Worm (Caenorhabditis elegans) whole organism, young adult: ENCODE data around the gene pifk-1.

Source experiments
- B0019.2 ChIP-seq: fragments of 200-800 bp; sonication (Bioruptor generic); conservative IDR thresholded peaks from 2 replicates; pipeline ENCODE4 v1.3.6; 2022; ENCODE audit warnings: missing genetic modification reagents, missing genetic modification characterization, missing compliant biosample characterization
- B0035.1 ChIP-seq: sonication (generic microtip); optimal IDR thresholded peaks from 2 replicates; lab custom pipeline; 2016; ENCODE audit warnings: missing genetic modification characterization, mild to moderate bottlenecking, missing compliant biosample characterization, missing genotype, missing genetic modification reagents
- F10E7.11 ChIP-seq: sonication (generic microtip); optimal IDR thresholded peaks from 2 replicates; lab custom pipeline; 2017; ENCODE audit warnings: mild to moderate bottlenecking, missing genetic modification characterization, moderate library complexity, missing compliant biosample characterization
- F23B12.7 ChIP-seq: sonication (generic microtip); optimal IDR thresholded peaks from 2 replicates; lab custom pipeline; 2017; ENCODE audit warnings: missing genetic modification characterization, mild to moderate bottlenecking, missing compliant biosample characterization, antibody characterized with exemption, moderate library complexity; ENCODE audit not compliant: insufficient read depth
- F39B2.1 ChIP-seq: fragments of 200-800 bp; sonication (Bioruptor generic); IDR thresholded peaks from 2 replicates; pipeline ENCODE4 v1.3.6; 2022; ENCODE audit warnings: missing genetic modification reagents, missing genetic modification characterization, missing compliant biosample characterization
- F49E8.2 ChIP-seq: sonication (generic microtip); optimal IDR thresholded peaks from 3 replicates; lab custom pipeline; 2017; ENCODE audit warnings: missing genetic modification characterization, mild to moderate bottlenecking, missing compliant biosample characterization, antibody characterized with exemption, moderate library complexity; ENCODE audit not compliant: insufficient read depth
- F57A8.1 ChIP-seq: fragments of 200-800 bp; sonication (Bioruptor generic); optimal IDR thresholded peaks from 2 replicates; lab custom pipeline; 2018; ENCODE audit warnings: mild to moderate bottlenecking, missing genetic modification characterization, moderate library complexity, missing compliant biosample characterization
- K12H6.12 ChIP-seq: fragments of 200-800 bp; sonication (Bioruptor generic); optimal IDR thresholded peaks from 2 replicates; lab custom pipeline; 2018; ENCODE audit warnings: mild to moderate bottlenecking, missing genetic modification characterization, missing compliant biosample characterization
- T07F8.4 ChIP-seq: sonication (generic microtip); optimal IDR thresholded peaks from 2 replicates; lab custom pipeline; 2016; ENCODE audit warnings: mild to moderate bottlenecking, missing genetic modification characterization, moderate library complexity, missing compliant biosample characterization
- Y95B8A.8 ChIP-seq: fragments of 200-800 bp; sonication (Bioruptor generic); IDR thresholded peaks from 2 replicates; pipeline ENCODE4 v1.3.6; 2022; ENCODE audit warnings: missing genetic modification reagents, missing genetic modification characterization, missing compliant biosample characterization
- ZK185.1 ChIP-seq: sonication (generic microtip); optimal IDR thresholded peaks from 2 replicates; lab custom pipeline; 2016; ENCODE audit warnings: mild to moderate bottlenecking, missing genetic modification characterization, missing compliant biosample characterization; ENCODE audit not compliant: poor library complexity, severe bottlenecking
- akir-1 ChIP-seq: fragments of 200-800 bp; sonication (Bioruptor generic); optimal IDR thresholded peaks from 2 replicates; lab custom pipeline; 2018; ENCODE audit warnings: mild to moderate bottlenecking, missing genetic modification characterization, moderate library complexity, missing compliant biosample characterization
- atf-7 ChIP-seq: sonication (generic microtip); optimal IDR thresholded peaks from 2 replicates; lab custom pipeline; 2017; ENCODE audit warnings: mild to moderate bottlenecking, missing genetic modification characterization, missing compliant biosample characterization
- attf-6 ChIP-seq: fragments of 200-800 bp; sonication (Bioruptor generic); IDR thresholded peaks from 2 replicates; pipeline ENCODE4 v1.3.6; 2022; ENCODE audit warnings: missing genetic modification reagents, missing genetic modification characterization, missing compliant biosample characterization
- bed-2 ChIP-seq: fragments of 200-800 bp; sonication (Bioruptor generic); IDR thresholded peaks from 2 replicates; pipeline ENCODE4 v1.3.6; 2022; ENCODE audit warnings: missing genetic modification reagents, missing genetic modification characterization, missing compliant biosample characterization
- cebp-1 ChIP-seq, 2 experiments: fragments of 200-800 bp in 1 of 2; sonication (Bioruptor generic) in 1 of 2; sonication (generic microtip) in 1 of 2; IDR thresholded peaks in 1 of 2; optimal IDR thresholded peaks in 1 of 2; 2 replicates each; pipeline versions ENCODE4 v1.3.6 to Lab custom; 2017 to 2022; ENCODE audit warnings: missing compliant biosample characterization in 2 of 2, missing genetic modification characterization in 2 of 2, mild to moderate bottlenecking in 1 of 2, missing genetic modification reagents in 1 of 2, moderate library complexity in 1 of 2
- ceh-27 ChIP-seq: fragments of 200-800 bp; sonication (Bioruptor generic); optimal IDR thresholded peaks from 2 replicates; lab custom pipeline; 2018; ENCODE audit warnings: mild to moderate bottlenecking, missing genetic modification characterization, moderate library complexity, missing compliant biosample characterization
- ceh-40 ChIP-seq: fragments of 200-800 bp; sonication (Bioruptor generic); IDR thresholded peaks from 2 replicates; pipeline ENCODE4 v1.3.6; 2022; ENCODE audit warnings: missing genetic modification characterization, missing compliant biosample characterization
- ceh-91 ChIP-seq: fragments of 200-800 bp; sonication (Bioruptor generic); IDR thresholded peaks from 2 replicates; pipeline ENCODE4 v1.3.6; 2022; ENCODE audit warnings: missing genetic modification reagents, missing genetic modification characterization, missing compliant biosample characterization
- chd-7 ChIP-seq: sonication (generic microtip); optimal IDR thresholded peaks from 2 replicates; lab custom pipeline; 2016; ENCODE audit warnings: mild to moderate bottlenecking, missing genetic modification characterization, moderate library complexity, missing compliant biosample characterization
- dox-1 ChIP-seq: fragments of 200-800 bp; sonication (Bioruptor generic); IDR thresholded peaks from 2 replicates; pipeline ENCODE4 v1.3.6; 2022; ENCODE audit warnings: missing genetic modification reagents, missing genetic modification characterization, missing compliant biosample characterization
- efl-1 ChIP-seq: fragments of 150-350 bp; optimal IDR thresholded peaks from 2 replicates; lab custom pipeline; 2014; ENCODE audit warnings: missing biosample characterization, missing genetic modification reagents, missing genetic modification characterization
- egrh-3 ChIP-seq: fragments of 200-800 bp; sonication (Bioruptor generic); IDR thresholded peaks from 2 replicates; pipeline ENCODE4 v1.3.6; 2022; ENCODE audit warnings: missing genetic modification reagents, missing genetic modification characterization, missing compliant biosample characterization
- ekl-4 ChIP-seq: fragments of 200-800 bp; sonication (Bioruptor generic); IDR thresholded peaks from 2 replicates; pipeline ENCODE4 v1.3.6; 2022; ENCODE audit warnings: missing genetic modification reagents, missing genetic modification characterization, missing compliant biosample characterization
- gei-17 ChIP-seq: fragments of 200-800 bp; sonication (Bioruptor generic); optimal IDR thresholded peaks from 2 replicates; lab custom pipeline; 2018; ENCODE audit warnings: mild to moderate bottlenecking, missing genetic modification characterization, missing compliant biosample characterization
- hlh-26 ChIP-seq: fragments of 200-800 bp; sonication (Bioruptor generic); conservative IDR thresholded peaks from 2 replicates; pipeline ENCODE4 v1.3.6; 2022; ENCODE audit warnings: missing genetic modification reagents, missing genetic modification characterization, missing compliant biosample characterization
- hsf-1 ChIP-seq: fragments of 200-800 bp; sonication (Bioruptor generic); IDR thresholded peaks from 2 replicates; pipeline ENCODE4 v1.3.6; 2022; ENCODE audit warnings: missing genetic modification reagents, missing genetic modification characterization, missing compliant biosample characterization
- let-607 ChIP-seq, 2 experiments: fragments of 200-800 bp in 1 of 2; sonication (Bioruptor generic) in 1 of 2; sonication (generic microtip) in 1 of 2; optimal IDR thresholded peaks; 2 replicates each; lab custom pipeline; 2016 to 2018; ENCODE audit warnings: mild to moderate bottlenecking in 2 of 2, missing compliant biosample characterization in 2 of 2, missing genetic modification characterization in 2 of 2, moderate library complexity in 2 of 2, missing genotype in 1 of 2
- lin-26 ChIP-seq: fragments of 200-800 bp; sonication (Bioruptor generic); IDR thresholded peaks from 2 replicates; pipeline ENCODE4 v1.3.6; 2022; ENCODE audit warnings: missing genetic modification reagents, missing genetic modification characterization, missing compliant biosample characterization
- lin-35 ChIP-seq, 3 experiments: fragments of 150-350 bp in 2 of 3; sonication (generic microtip) in 1 of 3; optimal IDR thresholded peaks; 2 replicates each; lab custom pipeline; 2014 to 2018; ENCODE audit warnings: missing biosample characterization in 3 of 3, missing genetic modification characterization in 3 of 3, missing genetic modification reagents in 3 of 3
- lin-40 ChIP-seq: sonication (generic microtip); optimal IDR thresholded peaks from 2 replicates; lab custom pipeline; 2016; ENCODE audit warnings: missing genetic modification characterization, mild to moderate bottlenecking, missing compliant biosample characterization, missing genotype, missing genetic modification reagents
- lin-54 ChIP-seq: fragments of 200-800 bp; sonication (Bioruptor generic); optimal IDR thresholded peaks from 2 replicates; lab custom pipeline; 2018; ENCODE audit warnings: mild to moderate bottlenecking, missing genetic modification characterization, missing compliant biosample characterization
- lsy-27 ChIP-seq: sonication (generic microtip); optimal IDR thresholded peaks from 2 replicates; lab custom pipeline; 2017; ENCODE audit warnings: missing genetic modification characterization, mild to moderate bottlenecking, missing compliant biosample characterization, antibody characterized with exemption, missing genotype, borderline replicate concordance; ENCODE audit not compliant: insufficient read depth
- madf-3 ChIP-seq: fragments of 200-800 bp; sonication (Bioruptor generic); IDR thresholded peaks from 2 replicates; pipeline ENCODE4 v1.3.6; 2022; ENCODE audit warnings: missing genetic modification reagents, missing genetic modification characterization, missing compliant biosample characterization
- mxl-1 ChIP-seq: sonication (generic microtip); optimal IDR thresholded peaks from 2 replicates; lab custom pipeline; 2016; ENCODE audit warnings: missing genetic modification characterization, missing compliant biosample characterization
- nfya-2 ChIP-seq: fragments of 200-800 bp; sonication (Bioruptor generic); IDR thresholded peaks from 2 replicates; pipeline ENCODE4 v1.3.6; 2022; ENCODE audit warnings: missing genetic modification reagents, missing genetic modification characterization, missing compliant biosample characterization
- nfyb-1 ChIP-seq: fragments of 200-800 bp; sonication (Bioruptor generic); IDR thresholded peaks from 2 replicates; pipeline ENCODE4 v1.3.6; 2022; ENCODE audit warnings: missing genetic modification reagents, missing genetic modification characterization, missing compliant biosample characterization
- nhr-80 ChIP-seq: sonication (generic microtip); optimal IDR thresholded peaks from 2 replicates; lab custom pipeline; 2016; ENCODE audit warnings: missing genetic modification characterization, missing compliant biosample characterization
- nhr-90 ChIP-seq: sonication (generic microtip); optimal IDR thresholded peaks from 2 replicates; lab custom pipeline; 2016; ENCODE audit warnings: missing genotype, mild to moderate bottlenecking, missing genetic modification characterization, missing compliant biosample characterization
- pha-4 ChIP-seq: fragments of 150-350 bp; sonication (generic microtip); optimal IDR thresholded peaks from 2 replicates; lab custom pipeline; 2014; ENCODE audit warnings: missing biosample characterization, missing genetic modification reagents, missing genetic modification characterization
- rcor-1 ChIP-seq: fragments of 200-800 bp; sonication (Bioruptor generic); IDR thresholded peaks from 2 replicates; pipeline ENCODE4 v1.3.6; 2022; ENCODE audit warnings: missing genetic modification reagents, missing genetic modification characterization, missing compliant biosample characterization
- tbp1 ChIP-seq: fragments of 200-800 bp; sonication (Bioruptor generic); optimal IDR thresholded peaks from 2 replicates; lab custom pipeline; 2018; ENCODE audit warnings: mild to moderate bottlenecking, missing genetic modification characterization, missing compliant biosample characterization
- tlf-1 ChIP-seq: fragments of 200-800 bp; sonication (Bioruptor generic); optimal IDR thresholded peaks from 2 replicates; lab custom pipeline; 2018; ENCODE audit warnings: mild to moderate bottlenecking, missing genetic modification characterization, missing compliant biosample characterization
- zfh-2 ChIP-seq: fragments of 200-800 bp; sonication (Bioruptor generic); conservative IDR thresholded peaks from 2 replicates; pipeline ENCODE4 v1.3.6; 2022; ENCODE audit warnings: missing genetic modification reagents, missing genetic modification characterization, missing compliant biosample characterization
- ztf-28 ChIP-seq: fragments of 200-800 bp; sonication (Bioruptor generic); IDR thresholded peaks from 2 replicates; pipeline ENCODE4 v1.3.6; 2022; ENCODE audit warnings: missing genetic modification reagents, missing genetic modification characterization, missing compliant biosample characterization
- ztf-3 ChIP-seq: fragments of 200-800 bp; sonication (Bioruptor generic); optimal IDR thresholded peaks from 2 replicates; lab custom pipeline; 2018; ENCODE audit warnings: mild to moderate bottlenecking, missing genetic modification characterization, missing compliant biosample characterization
- ztf-6 ChIP-seq: fragments of 200-800 bp; sonication (Bioruptor generic); IDR thresholded peaks from 2 replicates; pipeline ENCODE4 v1.3.6; 2022; ENCODE audit warnings: missing genetic modification reagents, missing genetic modification characterization, missing compliant biosample characterization

Gene pifk-1

ce11 chrX:949466-949865, 25.2 kb upstream of the pifk-1 start (continued):
- TF ChIP-seq ceh-27 (peak; percentile 90), F10E7.11 (tag; lab: Kevin White, UChicago) (no peak), hsf-1 (GFP tag; lab: Robert Waterston, UW) (0 out of 2 replicates have a peak, but pooled peaks have one; percentile 42), chd-7 (tag; lab: Kevin White, UChicago) (peak; percentile 59), ztf-6 (GFP tag; lab: Robert Waterston, UW) (0 out of 2 replicates have a peak, but pooled peaks have one; percentile 41), efl-1 (peak; percentile 17), ekl-4 (0 out of 2 replicates have a peak, but pooled peaks have one; percentile 54), akir-1 (GFP tag; lab: Kevin White, UChicago) (peak; percentile 53), let-607 (tag; optimal IDR thresholded peaks at IDR 0.05; lab: Kevin White, UChicago) (peak in 1 of 2 experiments; percentile 28), lsy-27 (tag; lab: Kevin White, UChicago) (no peak), F49E8.2 (tag; lab: Kevin White, UChicago) (no peak), egrh-3 (GFP tag; lab: Robert Waterston, UW) (peak; percentile 62), zfh-2 (GFP tag; lab: Robert Waterston, UW) (peak; percentile 97), ZK185.1 (tag; lab: Kevin White, UChicago) (peak; percentile 37), mxl-1 (tag; lab: Kevin White, UChicago) (no peak), tbp1 (GFP tag; lab: Kevin White, UChicago) (peak; percentile 32), lin-35 (GFP tag; optimal IDR thresholded peaks at IDR 0.05; lab: Kevin White, UChicago) (peak in 1 of 3 experiments; percentile 36), nfyb-1 (GFP tag; lab: Robert Waterston, UW) (peak; percentile 80), atf-7 (tag; lab: Kevin White, UChicago) (peak; percentile 20), ztf-3 (GFP tag; lab: Kevin White, UChicago) (no peak), lin-54 (GFP tag; lab: Kevin White, UChicago) (peak; percentile 38), F23B12.7 (tag; lab: Kevin White, UChicago) (peak; percentile 4), K12H6.12 (tag; lab: Kevin White, UChicago) (peak; percentile 97), nhr-80 (tag; lab: Kevin White, UChicago) (peak; percentile 46), nfya-2 (GFP tag; lab: Robert Waterston, UW) (no peak), ceh-91 (GFP tag; lab: Robert Waterston, UW) (no peak), bed-2 (0 out of 2 replicates have a peak, but pooled peaks have one; percentile 42), B0035.1 (tag; lab: Kevin White, UChicago) (peak; percentile 63), lin-26 (GFP tag; lab: Robert Waterston, UW) (peak; percentile 59; the same call in 1 of the 2 replicates), Y95B8A.8 (GFP tag; lab: Robert Waterston, UW) (0 out of 2 replicates have a peak, but pooled peaks have one; percentile 27), nhr-90 (no peak), lin-40 (peak; percentile 90), dox-1 (GFP tag; lab: Robert Waterston, UW) (peak; percentile 49; the same call in 1 of the 2 replicates), gei-17 (peak; percentile 71)

ce11 chrX:948783-949182, 24.5 kb upstream of the pifk-1 start, which contains the start of gene sms-2:
sms-2 (minus strand) TSS chrX:948883.
- no peak for TF ChIP-seq ceh-40 (GFP tag; lab: Robert Waterston, UW)
- no peak for TF ChIP-seq madf-3
- TF ChIP-seq B0019.2 (GFP tag; lab: Robert Waterston, UW) = no peak
- TF ChIP-seq nfya-2 (GFP tag; lab: Robert Waterston, UW) = no peak
- no peak for TF ChIP-seq nhr-90
- TF ChIP-seq pha-4 = no peak
- TF ChIP-seq attf-6 = no peak
- no peak for TF ChIP-seq ztf-28 (GFP tag; lab: Robert Waterston, UW)
- no peak for TF ChIP-seq tlf-1 (GFP tag; lab: Kevin White, UChicago)
- TF ChIP-seq hlh-26 (GFP tag; lab: Robert Waterston, UW) = no peak
- no peak for TF ChIP-seq ztf-6 (GFP tag; lab: Robert Waterston, UW)
- no peak for TF ChIP-seq F39B2.1
- TF ChIP-seq T07F8.4 = no peak
- TF ChIP-seq F57A8.1 (GFP tag; lab: Kevin White, UChicago) = no peak
- no peak for TF ChIP-seq rcor-1 (GFP tag; lab: Robert Waterston, UW)
- no peak for TF ChIP-seq cebp-1 (GFP tag; IDR thresholded peaks at IDR 0.05; lab: Robert Waterston, UW)
- no peak for TF ChIP-seq cebp-1 (tag; optimal IDR thresholded peaks at IDR 0.05; lab: Kevin White, UChicago)
